Worm (Caenorhabditis elegans) whole organism, L4/young adult: ENCODE data around the gene cox-16.

Experiments used
- W03F9.2 ChIP-seq: fragments of 150-350 bp; optimal IDR thresholded peaks from 2 replicates; lab custom pipeline; 2014; ENCODE audit warnings: missing biosample characterization, missing genetic modification characterization
- dao-5 ChIP-seq: sonication (generic microtip); optimal IDR thresholded peaks from 2 replicates; lab custom pipeline; 2016; ENCODE audit warnings: missing genotype, missing genetic modification characterization, moderate library complexity, missing compliant biosample characterization
- him-1 ChIP-seq: sonication (generic microtip); optimal IDR thresholded peaks from 2 replicates; lab custom pipeline; 2016; ENCODE audit warnings: missing genotype, missing genetic modification reagents, missing genetic modification characterization, missing compliant biosample characterization

cox-16 gene

ce11 chrV:5504807-5505442 lies 31.1 kb downstream of the cox-16 start, which contains the start of the genes dnj-19 and nhr-47:
TSS of gene dnj-19 (minus strand) at chrV:5504857.
TSS of gene nhr-47 (plus strand) at chrV:5505253.
- TF ChIP-seq dao-5 (tag; lab: Kevin White, UChicago) (no peak), W03F9.2 (peak; percentile 76), him-1 (peak; percentile 59)

ce11 chrV:5504295-5504694 lies 31.7 kb downstream of the cox-16 start:
- no peak for TF ChIP-seq dao-5 (tag; lab: Kevin White, UChicago)
- no peak for TF ChIP-seq him-1
- no peak for TF ChIP-seq W03F9.2

- TF ChIP-seq him-1 (no peak), W03F9.2 (no peak), dao-5 (tag; lab: Kevin White, UChicago) (no peak)
These were observed 33.3 kb downstream of the cox-16 start for ce11 chrV:5502701-5503100.

ce11 chrV:5499475-5499874 lies 36.6 kb downstream of the cox-16 start:
- TF ChIP-seq him-1 (no peak), W03F9.2 (no peak), dao-5 (tag; lab: Kevin White, UChicago) (no peak)

- no peak for TF ChIP-seq him-1
These were observed 42.6 kb downstream of the cox-16 start, which contains the start of gene T05C3.2 for ce11 chrV:5493447-5493846. TSS of gene T05C3.2 (plus strand) at chrV:5493747.

- TF ChIP-seq W03F9.2 = no peak
These were observed 45.8 kb downstream of the cox-16 start, which contains the start of gene T05C3.6 for ce11 chrV:5490205-5490604. TSS of gene T05C3.6 (plus strand) at chrV:5490445.

- TF ChIP-seq W03F9.2 (no peak), dao-5 (tag; lab: Kevin White, UChicago) (no peak), him-1 (no peak)
These were observed 47.3 kb downstream of the cox-16 start, which contains the start of gene grl-18 for ce11 chrV:5488766-5489165. TSS of gene grl-18 (minus strand) at chrV:5488866.

- TF ChIP-seq W03F9.2 (no peak), dao-5 (tag; lab: Kevin White, UChicago) (no peak), him-1 (no peak)
These were observed 48.9 kb downstream of the cox-16 start for ce11 chrV:5487180-5487579.
